Worm (Caenorhabditis elegans) whole organism, L4/young adult: ENCODE results near the gene lgmn-1.

Experiments
- W03F9.2 ChIP-seq: fragments of 150-350 bp; optimal IDR thresholded peaks from 2 replicates; lab custom pipeline; 2014; ENCODE audit warnings: missing biosample characterization, missing genetic modification characterization
- dao-5 ChIP-seq: sonication (generic microtip); optimal IDR thresholded peaks from 2 replicates; lab custom pipeline; 2016; ENCODE audit warnings: missing genotype, missing genetic modification characterization, moderate library complexity, missing compliant biosample characterization
- him-1 ChIP-seq: sonication (generic microtip); optimal IDR thresholded peaks from 2 replicates; lab custom pipeline; 2016; ENCODE audit warnings: missing genotype, missing genetic modification reagents, missing genetic modification characterization, missing compliant biosample characterization

ce11 chrV:12475360-12475759 lies 37.5 kb upstream of the lgmn-1 start:
- TF ChIP-seq W03F9.2 (no peak), dao-5 (tag; lab: Kevin White, UChicago) (no peak), him-1 (tag; lab: Kevin White, UChicago) (no peak)
